Fruit fly (Drosophila melanogaster): ENCODE measurements around the gene CG4822.

CG4822 gene

DNA sequence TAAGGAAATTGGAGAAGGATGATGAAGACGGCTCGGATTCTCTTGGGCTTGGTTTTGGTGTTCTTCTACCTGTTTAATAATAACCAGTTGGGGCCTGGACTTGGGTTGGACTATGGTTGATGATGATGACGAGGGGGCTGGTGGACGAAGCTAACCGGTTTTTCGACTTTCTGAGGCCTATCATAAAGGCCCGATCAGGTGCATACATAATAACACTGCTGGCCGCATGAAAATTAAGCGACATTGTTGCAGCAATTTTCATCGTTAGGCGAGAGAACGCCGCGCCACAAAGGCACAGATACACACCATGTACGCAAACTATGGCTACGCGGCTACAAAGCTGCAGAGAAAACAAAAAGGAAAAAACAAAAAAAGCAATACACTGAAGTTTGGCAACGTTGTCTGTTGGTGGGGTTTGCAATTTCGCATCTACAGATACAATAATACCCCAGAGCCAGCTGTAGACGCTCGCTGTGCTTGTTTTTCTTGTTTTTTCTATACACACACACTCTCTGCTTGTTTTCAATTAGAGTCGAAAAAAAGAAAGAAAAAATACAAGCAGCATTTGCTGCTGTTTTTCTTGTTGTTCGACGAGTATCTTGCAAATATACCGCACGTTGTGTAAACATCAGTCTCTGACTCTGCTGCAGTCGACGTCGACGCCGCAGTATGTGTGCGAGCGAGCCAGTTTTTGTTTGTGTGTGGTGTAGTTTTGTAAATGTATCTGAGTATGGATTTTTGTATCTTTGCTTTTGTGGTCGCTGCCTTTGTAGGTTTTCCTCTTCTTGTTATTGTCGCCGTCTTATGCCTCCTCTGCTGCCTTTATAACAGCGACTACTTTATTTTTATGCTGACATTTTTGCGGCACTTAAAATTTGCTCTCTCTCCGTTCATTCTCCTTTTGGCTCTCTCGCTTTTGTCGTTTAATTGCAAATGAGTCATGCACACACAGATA lies 44.8 kb upstream of the CG4822 start (continued):
- peak; percentile 68 for TF ChIP-seq unpg (GFP tag; optimal IDR thresholded peaks at IDR 0.05)
- TF ChIP-seq CG6654 (GFP tag; optimal IDR thresholded peaks at IDR 0.05), result no peak
- no peak for TF ChIP-seq Rx (GFP tag; IDR thresholded peaks at IDR 0.05)
- TF ChIP-seq CG16779 (GFP tag; IDR thresholded peaks at IDR 0.05), result no peak
- no peak for TF ChIP-seq Abd-B (GFP tag; optimal IDR thresholded peaks at IDR 0.05)
- TF ChIP-seq CG12744 (GFP tag; optimal IDR thresholded peaks at IDR 0.05), result peak; percentile 55
- peak; percentile 88 for TF ChIP-seq BtbVII (GFP tag; optimal IDR thresholded peaks at IDR 0.05)
- no peak for TF ChIP-seq HLHmδ (GFP tag; optimal IDR thresholded peaks at IDR 0.05)
- no peak for TF ChIP-seq so (GFP tag; IDR thresholded peaks at IDR 0.05)
- TF ChIP-seq HHEX (GFP tag; optimal IDR thresholded peaks at IDR 0.05), result peak; percentile 86
- TF ChIP-seq TFAM (GFP tag; optimal IDR thresholded peaks at IDR 0.05), result no peak
- peak; percentile 84 for TF ChIP-seq scrt (GFP tag; optimal IDR thresholded peaks at IDR 0.05)
- TF ChIP-seq fru (optimal IDR thresholded peaks at IDR 0.05), result no peak
- no peak for TF ChIP-seq Drgx (GFP tag; IDR thresholded peaks at IDR 0.05)
- TF ChIP-seq Gsc (GFP tag; IDR thresholded peaks at IDR 0.05), result no peak
- TF ChIP-seq zf30C (GFP tag; optimal IDR thresholded peaks at IDR 0.05), result peak; percentile 48
- peak; percentile 69 for TF ChIP-seq CG15696 (tag; optimal IDR thresholded peaks at IDR 0.05)
- TF ChIP-seq Fer2 (tag; optimal IDR thresholded peaks at IDR 0.05), result peak; percentile 64
- TF ChIP-seq CG2120 (GFP tag; optimal IDR thresholded peaks at IDR 0.05), result peak; percentile 65
- no peak for TF ChIP-seq CG1024 (GFP tag; IDR thresholded peaks at IDR 0.05)
- TF ChIP-seq CG18011 (GFP tag; optimal IDR thresholded peaks at IDR 0.05), result peak; percentile 39
- TF ChIP-seq CG5245 (GFP tag; optimal IDR thresholded peaks at IDR 0.05), result no peak
- TF ChIP-seq CG2202 (tag; optimal IDR thresholded peaks at IDR 0.05), result peak; percentile 57
- peak; percentile 59 for TF ChIP-seq CG4707 (GFP tag; optimal IDR thresholded peaks at IDR 0.05)
- no peak for TF ChIP-seq CG6689 (GFP tag; IDR thresholded peaks at IDR 0.05)
- peak; percentile 91 for TF ChIP-seq nau (GFP tag; optimal IDR thresholded peaks at IDR 0.05)
- no peak for TF ChIP-seq ci (GFP tag; IDR thresholded peaks at IDR 0.05)
- no peak for TF ChIP-seq ranshi (GFP tag; IDR thresholded peaks at IDR 0.05)
- TF ChIP-seq tap (tag; optimal IDR thresholded peaks at IDR 0.05), result peak; percentile 41
- peak; percentile 22 for TF ChIP-seq Mad (GFP tag; optimal IDR thresholded peaks at IDR 0.05)
- TF ChIP-seq chn (GFP tag; optimal IDR thresholded peaks at IDR 0.05), result peak; percentile 38
- no peak for TF ChIP-seq aop (GFP tag; IDR thresholded peaks at IDR 0.05)
- TF ChIP-seq bowl (GFP tag; IDR thresholded peaks at IDR 0.05), result no peak
- no peak for TF ChIP-seq Dll (GFP tag; IDR thresholded peaks at IDR 0.05; ENCODE audit: partially characterized antibody)
- peak; percentile 82 for TF ChIP-seq cwo (GFP tag; optimal IDR thresholded peaks at IDR 0.05)
- peak; percentile 45 for TF ChIP-seq zfh2 (GFP tag; optimal IDR thresholded peaks at IDR 0.05)
- TF ChIP-seq Deaf1 (tag; optimal IDR thresholded peaks at IDR 0.05), result no peak
- peak; percentile 55 for TF ChIP-seq btn (GFP tag; optimal IDR thresholded peaks at IDR 0.05)
- TF ChIP-seq CG5953 (GFP tag; IDR thresholded peaks at IDR 0.05), result no peak
- peak; percentile 86 for TF ChIP-seq odd (GFP tag; optimal IDR thresholded peaks at IDR 0.05)
- no peak for TF ChIP-seq dimm (GFP tag; IDR thresholded peaks at IDR 0.05)
- TF ChIP-seq tx (GFP tag; optimal IDR thresholded peaks at IDR 0.05), result peak; percentile 17
- no peak for TF ChIP-seq esg (GFP tag; conservative IDR thresholded peaks at IDR 0.05)
- TF ChIP-seq GATAe (GFP tag; conservative IDR thresholded peaks at IDR 0.05), result no peak
- TF ChIP-seq CG2116 (GFP tag; optimal IDR thresholded peaks at IDR 0.05), result peak; percentile 29
- TF ChIP-seq Ada2b (GFP tag; IDR thresholded peaks at IDR 0.05), result no peak
- TF ChIP-seq CG18764 (GFP tag; optimal IDR thresholded peaks at IDR 0.05), result peak; percentile 43
- no peak for TF ChIP-seq CG11247 (GFP tag; IDR thresholded peaks at IDR 0.05)
- TF ChIP-seq CG13287 (GFP tag; IDR thresholded peaks at IDR 0.05; ENCODE audit: partially characterized antibody), result no peak
- no peak for TF ChIP-seq CG7357 (GFP tag; IDR thresholded peaks at IDR 0.05)

Measured in whole organism, embryonic.